Fruit fly (Drosophila melanogaster) whole organism, embryonic: ENCODE results near the gene Vm26Ab.

Source experiments
- BtbVII ChIP-seq: fragments of 200-800 bp; sonication (Bioruptor generic); optimal IDR thresholded peaks from 3 replicates; lab custom pipeline; 2017; ENCODE audit warnings: missing biosample characterization, mild to moderate bottlenecking, missing genetic modification characterization
- CG10654 ChIP-seq: fragments of 200-800 bp; sonication (Bioruptor generic); optimal IDR thresholded peaks from 2 replicates; lab custom pipeline; 2016; ENCODE audit warnings: missing biosample characterization, missing genetic modification characterization
- CG11723 ChIP-seq: fragments of 200-800 bp; sonication (Bioruptor generic); optimal IDR thresholded peaks from 2 replicates; lab custom pipeline; 2017; ENCODE audit warnings: missing biosample characterization, mild to moderate bottlenecking, missing genetic modification characterization
- CG13894 ChIP-seq: fragments of 200-800 bp; sonication (Bioruptor generic); optimal IDR thresholded peaks from 3 replicates; lab custom pipeline; 2018; ENCODE audit warnings: missing biosample characterization, mild to moderate bottlenecking, missing genetic modification characterization, moderate library complexity
- CG15514 ChIP-seq: fragments of 200-800 bp; sonication (Bioruptor generic); optimal IDR thresholded peaks from 3 replicates; lab custom pipeline; 2017; ENCODE audit warnings: missing biosample characterization, missing genetic modification characterization, mild to moderate bottlenecking, moderate library complexity, missing genetic modification reagents
- CG16863 ChIP-seq: fragments of 200-800 bp; sonication (Bioruptor generic); optimal IDR thresholded peaks from 3 replicates; lab custom pipeline; 2016; ENCODE audit warnings: missing biosample characterization, missing genetic modification characterization
- CG17361 ChIP-seq: fragments of 200-800 bp; sonication (Bioruptor generic); IDR thresholded peaks from 3 replicates; pipeline ENCODE4 v1.3.6; 2022; ENCODE audit warnings: missing biosample characterization, missing genetic modification characterization
- CG18011 ChIP-seq: fragments of 200-800 bp; sonication (Bioruptor generic); optimal IDR thresholded peaks from 2 replicates; lab custom pipeline; 2017; ENCODE audit warnings: missing biosample characterization, missing genetic modification characterization, mild to moderate bottlenecking, moderate library complexity, missing genotype
- CG2116 ChIP-seq: fragments of 200-800 bp; sonication (Bioruptor generic); optimal IDR thresholded peaks from 3 replicates; lab custom pipeline; 2018; ENCODE audit warnings: missing biosample characterization, mild to moderate bottlenecking, missing genetic modification characterization
- CG3995 ChIP-seq: fragments of 200-800 bp; sonication (Bioruptor generic); optimal IDR thresholded peaks from 3 replicates; lab custom pipeline; 2016; ENCODE audit warnings: missing biosample characterization, missing genetic modification characterization
- CG6689 ChIP-seq: fragments of 200-800 bp; sonication (Bioruptor generic); IDR thresholded peaks from 2 replicates; pipeline ENCODE4 v1.3.6; 2022; ENCODE audit warnings: missing biosample characterization, missing genetic modification characterization
- CG7556 ChIP-seq: fragments of 200-800 bp; sonication (Bioruptor generic); optimal IDR thresholded peaks from 2 replicates; lab custom pipeline; 2017; ENCODE audit warnings: missing biosample characterization, mild to moderate bottlenecking, missing genetic modification characterization
- CG8359 ChIP-seq: fragments of 200-800 bp; sonication (Bioruptor generic); optimal IDR thresholded peaks from 2 replicates; lab custom pipeline; 2017; ENCODE audit warnings: missing biosample characterization, mild to moderate bottlenecking, missing genetic modification characterization, borderline replicate concordance
- CG8924 ChIP-seq: fragments of 200-800 bp; optimal IDR thresholded peaks from 3 replicates; lab custom pipeline; 2019; ENCODE audit warnings: missing biosample characterization, mild to moderate bottlenecking, missing genetic modification characterization, moderate library complexity
- CG9215 ChIP-seq: fragments of 200-800 bp; sonication (Bioruptor generic); IDR thresholded peaks from 2 replicates; pipeline ENCODE4 v1.3.6; 2022; ENCODE audit warnings: missing biosample characterization, missing genetic modification characterization
- CG9437 ChIP-seq: fragments of 200-800 bp; sonication (Bioruptor generic); optimal IDR thresholded peaks from 2 replicates; lab custom pipeline; 2018; ENCODE audit warnings: missing biosample characterization, mild to moderate bottlenecking, missing genetic modification characterization
- CoRest ChIP-seq: fragments of 200-800 bp; sonication (Bioruptor generic); optimal IDR thresholded peaks from 3 replicates; lab custom pipeline; 2018; ENCODE audit warnings: missing biosample characterization, mild to moderate bottlenecking, missing genetic modification characterization, moderate library complexity
- Doc3 ChIP-seq: fragments of 200-800 bp; sonication (Bioruptor generic); IDR thresholded peaks from 3 replicates; pipeline ENCODE4 v1.3.6; 2022; ENCODE audit warnings: missing biosample characterization, missing genetic modification characterization; ENCODE audit not compliant: partially characterized antibody
- Dp ChIP-seq: fragments of 200-800 bp; sonication (Bioruptor generic); optimal IDR thresholded peaks from 2 replicates; lab custom pipeline; 2018; ENCODE audit warnings: missing biosample characterization, mild to moderate bottlenecking, missing genetic modification characterization, moderate library complexity
- E2f2 ChIP-seq: fragments of 200-800 bp; sonication (Bioruptor generic); IDR thresholded peaks from 2 replicates; pipeline ENCODE4 v1.3.6; 2022; ENCODE audit warnings: missing biosample characterization, missing genetic modification characterization
- HLH54F ChIP-seq: fragments of 200-800 bp; sonication (Bioruptor generic); optimal IDR thresholded peaks from 3 replicates; lab custom pipeline; 2016; ENCODE audit warnings: missing biosample characterization, missing genetic modification characterization
- HLHmδ ChIP-seq: fragments of 200-800 bp; sonication (Bioruptor generic); optimal IDR thresholded peaks from 2 replicates; lab custom pipeline; 2018; ENCODE audit warnings: missing biosample characterization, mild to moderate bottlenecking, missing genetic modification characterization, moderate library complexity
- Hsf ChIP-seq: fragments of 200-800 bp; sonication (Bioruptor generic); optimal IDR thresholded peaks from 3 replicates; lab custom pipeline; 2016; ENCODE audit warnings: missing biosample characterization, missing genetic modification characterization
- Jarid2 ChIP-seq: fragments of 200-800 bp; sonication (Bioruptor generic); optimal IDR thresholded peaks from 3 replicates; lab custom pipeline; 2017; ENCODE audit warnings: mild to moderate bottlenecking, missing biosample characterization, missing genetic modification reagents, missing genetic modification characterization
- Mad ChIP-seq: fragments of 200-800 bp; sonication (Bioruptor generic); optimal IDR thresholded peaks from 2 replicates; lab custom pipeline; 2016; ENCODE audit warnings: missing biosample characterization, missing genetic modification characterization
- Sin3A ChIP-seq: fragments of >200 bp; optimal IDR thresholded peaks from 2 replicates; lab custom pipeline; 2018
- Xrp1 ChIP-seq: fragments of 200-800 bp; sonication (Bioruptor generic); IDR thresholded peaks from 2 replicates; pipeline ENCODE4 v1.3.6; 2022; ENCODE audit warnings: missing biosample characterization, missing genetic modification characterization
- ash1 ChIP-seq: fragments of 200-800 bp; sonication (Bioruptor generic); optimal IDR thresholded peaks from 2 replicates; lab custom pipeline; 2018; ENCODE audit warnings: missing biosample characterization, mild to moderate bottlenecking, missing genetic modification characterization
- chif ChIP-seq, 2 experiments: fragments of 200-800 bp; sonication (Bioruptor generic); optimal IDR thresholded peaks; 3 replicates each; lab custom pipeline; 2016; ENCODE audit warnings: missing biosample characterization in 2 of 2, missing genetic modification characterization in 2 of 2
- crol ChIP-seq: fragments of 200-800 bp; sonication (Bioruptor generic); IDR thresholded peaks from 2 replicates; pipeline ENCODE4 v1.3.6; 2022; ENCODE audit warnings: missing biosample characterization, missing genetic modification characterization
- cwo ChIP-seq: fragments of 200-800 bp; sonication (Bioruptor generic); optimal IDR thresholded peaks from 3 replicates; lab custom pipeline; 2017; ENCODE audit warnings: missing biosample characterization, missing genetic modification characterization, mild to moderate bottlenecking, moderate library complexity, missing genetic modification reagents
- dan ChIP-seq: fragments of 200-800 bp; sonication (Bioruptor generic); IDR thresholded peaks from 2 replicates; pipeline ENCODE4 v1.3.6; 2022; ENCODE audit warnings: missing biosample characterization, missing genetic modification characterization
- grau ChIP-seq: fragments of 200-800 bp; optimal IDR thresholded peaks from 3 replicates; lab custom pipeline; 2019; ENCODE audit warnings: missing biosample characterization, mild to moderate bottlenecking, missing genetic modification characterization, moderate library complexity
- ham ChIP-seq: fragments of 200-800 bp; sonication (Bioruptor generic); IDR thresholded peaks from 2 replicates; pipeline ENCODE4 v1.3.6; 2022; ENCODE audit warnings: missing biosample characterization, missing genetic modification characterization
- hb ChIP-seq: fragments of 200-800 bp; sonication (Bioruptor generic); IDR thresholded peaks from 3 replicates; pipeline ENCODE4 v1.3.6; 2022; ENCODE audit warnings: missing biosample characterization, missing genetic modification characterization; ENCODE audit not compliant: partially characterized antibody
- lilli ChIP-seq: fragments of 200-800 bp; sonication (Bioruptor generic); optimal IDR thresholded peaks from 3 replicates; lab custom pipeline; 2016; ENCODE audit warnings: missing biosample characterization, missing genetic modification characterization
- pb ChIP-seq: fragments of 200-800 bp; sonication (Bioruptor generic); optimal IDR thresholded peaks from 3 replicates; lab custom pipeline; 2016; ENCODE audit warnings: missing biosample characterization, missing genetic modification characterization
- psq ChIP-seq: fragments of 200-800 bp; sonication (Bioruptor generic); optimal IDR thresholded peaks from 2 replicates; lab custom pipeline; 2017; ENCODE audit warnings: missing biosample characterization, missing genetic modification characterization
- salm ChIP-seq: fragments of 200-800 bp; sonication (Bioruptor generic); optimal IDR thresholded peaks from 2 replicates; lab custom pipeline; 2018; ENCODE audit warnings: missing biosample characterization, mild to moderate bottlenecking, missing genetic modification characterization
- slbo ChIP-seq: fragments of 200-800 bp; sonication (Bioruptor generic); IDR thresholded peaks from 2 replicates; pipeline ENCODE4 v1.3.6; 2022; ENCODE audit warnings: missing biosample characterization, missing genetic modification characterization
- sna ChIP-seq: fragments of 200-800 bp; sonication (Bioruptor generic); IDR thresholded peaks from 2 replicates; pipeline ENCODE4 v1.3.6; 2022; ENCODE audit warnings: missing biosample characterization, missing genetic modification characterization; ENCODE audit not compliant: partially characterized antibody
- so ChIP-seq: fragments of 200-800 bp; sonication (Bioruptor generic); IDR thresholded peaks from 3 replicates; pipeline ENCODE4 v1.3.6; 2022; ENCODE audit warnings: missing biosample characterization, missing genetic modification characterization
- ssp ChIP-seq: fragments of 200-800 bp; sonication (Bioruptor generic); IDR thresholded peaks from 2 replicates; pipeline ENCODE4 v1.3.6; 2022; ENCODE audit warnings: missing biosample characterization, missing genetic modification characterization
- tap ChIP-seq: fragments of 200-800 bp; optimal IDR thresholded peaks from 3 replicates; lab custom pipeline; 2019; ENCODE audit warnings: missing biosample characterization, mild to moderate bottlenecking, missing genetic modification characterization, moderate library complexity
- tio ChIP-seq: fragments of 200-800 bp; sonication (Bioruptor generic); optimal IDR thresholded peaks from 2 replicates; lab custom pipeline; 2017; ENCODE audit warnings: missing biosample characterization, missing genetic modification characterization, inconsistent platforms
- tna ChIP-seq: fragments of 200-800 bp; sonication (Bioruptor generic); IDR thresholded peaks from 2 replicates; pipeline ENCODE4 v1.3.6; 2022; ENCODE audit warnings: missing biosample characterization, missing genetic modification characterization; ENCODE audit not compliant: partially characterized antibody
- toy ChIP-seq: fragments of 200-800 bp; sonication (Bioruptor generic); IDR thresholded peaks from 2 replicates; pipeline ENCODE4 v1.3.6; 2022; ENCODE audit warnings: missing biosample characterization, missing genetic modification characterization
- unc-4 ChIP-seq: fragments of 200-800 bp; sonication (Bioruptor generic); IDR thresholded peaks from 2 replicates; pipeline ENCODE4 v1.3.6; 2022; ENCODE audit warnings: missing biosample characterization, missing genetic modification characterization; ENCODE audit not compliant: partially characterized antibody
- unpg ChIP-seq: fragments of 200-800 bp; sonication (Bioruptor generic); optimal IDR thresholded peaks from 3 replicates; lab custom pipeline; 2018; ENCODE audit warnings: missing biosample characterization, mild to moderate bottlenecking, missing genetic modification characterization, moderate library complexity
- vnd ChIP-seq: fragments of 200-800 bp; sonication (Bioruptor generic); IDR thresholded peaks from 3 replicates; pipeline ENCODE4 v1.3.6; 2022; ENCODE audit warnings: missing biosample characterization, missing genetic modification characterization; ENCODE audit not compliant: partially characterized antibody
- zen ChIP-seq: fragments of 200-800 bp; sonication (Bioruptor generic); optimal IDR thresholded peaks from 3 replicates; lab custom pipeline; 2018; ENCODE audit warnings: missing biosample characterization, mild to moderate bottlenecking, missing genetic modification characterization, moderate library complexity

Vm26Ab gene

dm6 chr2L:5972005-5972404 lies 15.2 kb downstream of the Vm26Ab start (continued):
- TF ChIP-seq CG17361 (0 out of 3 replicates have a peak, but pooled peaks have one; percentile 41), CG16863 (peak; percentile 16), cwo (GFP tag; lab: Kevin White, UChicago) (no peak), CG13894 (no peak), chif (GFP tag; optimal IDR thresholded peaks at IDR 0.05; lab: Kevin White, UChicago) (peak in 1 of 2 experiments; percentile 40), grau (tag; lab: Kevin White, UChicago) (peak; percentile 53), hb (GFP tag; lab: Robert Waterston, UW) (no peak), CoRest (tag; lab: Kevin White, UChicago) (no peak), HLH54F (GFP tag; lab: Kevin White, UChicago) (no peak), salm (tag; lab: Kevin White, UChicago) (no peak), CG8924 (no peak), so (GFP tag; lab: Robert Waterston, UW) (peak; percentile 73; the same call in 2 of the 3 replicates), E2f2 (GFP tag; lab: Robert Waterston, UW) (peak; percentile 36; the same call in 1 of the 2 replicates), CG3995 (no peak), tap (tag; lab: Kevin White, UChicago) (no peak), ham (GFP tag; lab: Robert Waterston, UW) (no peak), lilli (GFP tag; lab: Kevin White, UChicago) (peak; percentile 66), unpg (GFP tag; lab: Kevin White, UChicago) (peak; percentile 50), CG15514 (GFP tag; lab: Kevin White, UChicago) (peak; percentile 2), CG6689 (GFP tag; lab: Robert Waterston, UW) (0 out of 2 replicates have a peak, but pooled peaks have one; percentile 48), zen (tag; lab: Kevin White, UChicago) (no peak), ssp (GFP tag; lab: Robert Waterston, UW) (peak; percentile 37; the same call in 1 of the 2 replicates), psq (no peak), slbo (peak; percentile 72), dan (GFP tag; lab: Robert Waterston, UW) (no peak), HLHmδ (no peak), CG9437 (GFP tag; lab: Kevin White, UChicago) (no peak), CG7556 (GFP tag; lab: Kevin White, UChicago) (peak; percentile 21), sna (GFP tag; lab: Robert Waterston, UW) (no peak), tna (no peak), BtbVII (GFP tag; lab: Kevin White, UChicago) (no peak), toy (GFP tag; lab: Robert Waterston, UW) (no peak), Doc3 (no peak), tio (GFP tag; lab: Kevin White, UChicago) (no peak), CG8359 (GFP tag; lab: Kevin White, UChicago) (no peak), Dp (GFP tag; lab: Kevin White, UChicago) (no peak), Sin3A (no peak), CG18011 (GFP tag; lab: Kevin White, UChicago) (no peak), pb (GFP tag; lab: Kevin White, UChicago) (no peak), CG11723 (no peak), vnd (GFP tag; lab: Robert Waterston, UW) (no peak), Mad (GFP tag; lab: Kevin White, UChicago) (peak; percentile 9), ash1 (GFP tag; lab: Kevin White, UChicago) (no peak), CG9215 (GFP tag; lab: Robert Waterston, UW) (peak; percentile 28; the same call in 1 of the 2 replicates), unc-4 (GFP tag; lab: Robert Waterston, UW) (no peak), CG2116 (GFP tag; lab: Kevin White, UChicago) (peak; percentile 4), Jarid2 (GFP tag; lab: Kevin White, UChicago) (no peak), Xrp1 (GFP tag; lab: Robert Waterston, UW) (0 out of 2 replicates have a peak, but pooled peaks have one; percentile 43), CG10654 (no peak), Hsf (GFP tag; lab: Kevin White, UChicago) (peak; percentile 12), crol (no peak)
